Fruit fly (Drosophila melanogaster) S2 (cell line): ENCODE results near the gene chinmo.

ENCODE experiments used
- CG8478 ChIP-seq: fragments of >200 bp; optimal IDR thresholded peaks from 2 replicates; lab custom pipeline; 2018
- CTCF ChIP-seq, 2 experiments: fragments of >200 bp; optimal IDR thresholded peaks; 2 replicates each; lab custom pipeline; 2018

The chinmo gene

DNA sequence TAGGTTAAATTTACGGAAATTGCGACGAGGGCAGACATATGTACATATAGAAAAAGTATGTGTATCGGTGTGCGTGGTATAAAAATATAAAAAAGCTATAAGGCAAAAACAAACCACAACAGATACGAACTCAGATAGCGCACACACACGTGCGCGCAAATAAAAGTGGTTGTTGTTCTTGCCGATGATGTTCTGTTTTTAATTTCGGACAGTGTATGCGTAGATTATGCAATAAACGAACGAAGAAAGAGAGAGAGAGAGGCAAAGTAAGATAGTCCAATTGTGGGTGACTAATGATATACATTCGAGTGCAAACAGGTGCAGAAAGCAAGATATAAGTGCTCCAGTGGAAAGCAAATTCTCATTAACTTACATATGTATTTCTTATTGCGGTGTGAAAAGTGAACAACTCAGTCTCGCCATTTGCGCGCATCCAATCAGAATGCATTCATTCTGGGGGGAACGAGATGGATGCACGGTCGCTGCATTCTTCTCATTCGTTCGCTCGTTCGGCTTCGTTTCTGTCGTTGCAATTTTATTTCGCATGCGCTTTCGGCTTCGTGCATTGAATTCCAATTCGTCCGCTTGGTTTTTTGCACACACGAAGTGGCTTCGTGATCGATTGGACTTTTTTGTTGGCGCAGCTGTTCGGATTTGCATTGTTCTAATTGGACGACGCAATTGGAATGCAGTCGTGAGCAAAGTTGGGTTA is 18.4 kb downstream of the chinmo start:
- TF ChIP-seq CTCF (optimal IDR thresholded peaks at IDR 0.05; lab: Kevin White, UChicago) (no peak), CG8478 (lab: Kevin White, UChicago) (no peak)

dm6 chr2L:1670421-1670820 is 19.4 kb downstream of the chinmo start:
- TF ChIP-seq CG8478 (lab: Kevin White, UChicago) (no peak), CTCF (optimal IDR thresholded peaks at IDR 0.05; lab: Kevin White, UChicago) (no peak)

DNA sequence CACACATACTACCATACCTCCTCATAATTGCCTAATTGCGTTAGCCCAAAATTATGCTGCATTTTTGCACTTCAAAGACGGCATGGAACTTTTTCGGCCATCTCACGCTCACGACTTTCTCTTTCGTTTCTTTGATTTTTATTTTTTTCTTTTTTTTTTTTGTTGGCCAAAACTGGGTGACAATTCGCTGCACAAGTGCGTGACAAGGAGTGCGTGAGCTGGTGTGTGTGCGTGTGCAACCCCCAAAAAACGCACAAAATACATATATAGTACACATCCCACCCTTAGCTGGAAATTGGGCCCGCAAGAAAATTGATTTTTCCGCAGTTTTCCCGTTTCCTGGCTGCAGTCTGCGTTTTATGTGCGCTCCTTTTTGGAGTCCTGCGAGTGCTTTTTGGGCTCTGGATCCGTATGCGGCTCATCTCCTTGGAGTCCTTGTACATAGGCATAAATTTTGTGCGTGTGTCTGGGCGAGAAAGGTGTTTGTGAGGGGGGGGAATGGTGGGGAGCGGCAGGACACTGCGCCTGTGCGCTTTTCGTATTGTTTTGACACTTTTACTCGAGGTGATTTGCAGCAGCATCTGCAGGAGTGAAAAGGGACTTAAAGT is 21.2 kb downstream of the chinmo start:
- TF ChIP-seq CTCF (optimal IDR thresholded peaks at IDR 0.05; lab: Kevin White, UChicago) (no peak), CG8478 (lab: Kevin White, UChicago) (no peak)

DNA sequence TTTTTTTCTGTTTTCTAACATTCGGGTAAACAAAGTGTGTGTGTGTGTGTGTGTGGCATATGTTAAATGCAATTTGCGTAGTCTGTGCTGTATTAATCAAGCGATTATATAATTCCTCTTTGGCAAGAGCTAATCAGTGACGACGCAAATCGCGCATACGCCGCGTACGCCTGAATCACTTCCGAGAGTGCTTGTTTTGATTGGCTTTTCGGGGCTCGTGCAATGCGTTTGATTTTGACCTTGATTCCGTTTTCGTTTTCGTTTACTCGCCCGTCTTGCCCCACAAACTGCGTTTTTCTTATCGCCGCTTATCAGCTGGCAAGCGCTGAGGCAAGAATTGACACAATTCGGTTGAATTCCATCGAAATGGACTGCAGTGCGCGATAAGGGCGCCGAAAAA is 41.8 kb downstream of the chinmo start:
- TF ChIP-seq CTCF (optimal IDR thresholded peaks at IDR 0.05; lab: Kevin White, UChicago): no peak
- TF ChIP-seq CG8478 (lab: Kevin White, UChicago): no peak

- TF ChIP-seq CG8478 (lab: Kevin White, UChicago) (no peak), CTCF (optimal IDR thresholded peaks at IDR 0.05; lab: Kevin White, UChicago) (no peak)
Observed at dm6 chr2L:1696269-1696668, 45.2 kb downstream of the chinmo start.

DNA sequence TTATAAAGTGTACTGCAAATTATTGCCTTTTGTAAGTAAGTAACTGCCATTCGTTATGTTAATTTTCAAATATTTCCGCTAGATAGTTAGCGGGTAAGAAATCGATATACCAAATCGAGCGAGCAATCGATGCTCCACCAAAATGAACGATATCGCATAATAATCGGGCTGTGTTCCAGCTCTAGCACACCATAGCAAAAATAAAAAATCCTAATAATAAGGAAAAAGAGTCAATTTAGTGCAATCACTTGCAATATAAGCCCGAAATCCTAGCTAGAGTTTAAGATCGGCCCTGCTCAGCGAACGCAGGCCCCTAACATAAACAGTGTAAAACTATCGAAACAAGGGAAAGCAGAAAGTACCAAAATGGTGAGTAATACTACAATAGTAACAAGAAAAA is 53.7 kb downstream of the chinmo start, which contains the start of gene cpb:
Gene cpb, plus strand, starts transcription at position 157 of the 400 bp plus-strand sequence.
- TF ChIP-seq CG8478 (lab: Kevin White, UChicago) (no peak), CTCF (optimal IDR thresholded peaks at IDR 0.05; lab: Kevin White, UChicago) (no peak)

- TF ChIP-seq CG8478 (lab: Kevin White, UChicago) (no peak), CTCF (optimal IDR thresholded peaks at IDR 0.05; lab: Kevin White, UChicago) (no peak)
Observed at dm6 chr2L:1706961-1707360, 55.9 kb downstream of the chinmo start.

dm6 chr2L:1708110-1708509 is 57.1 kb downstream of the chinmo start:
- no peak for TF ChIP-seq CG8478 (lab: Kevin White, UChicago)
- no peak for TF ChIP-seq CTCF (optimal IDR thresholded peaks at IDR 0.05; lab: Kevin White, UChicago)

- TF ChIP-seq CTCF (optimal IDR thresholded peaks at IDR 0.05; lab: Kevin White, UChicago) (no peak), CG8478 (lab: Kevin White, UChicago) (no peak)
Observed at dm6 chr2L:1709316-1709715, 58.3 kb downstream of the chinmo start.

dm6 chr2L:1710224-1710623 is 59.2 kb downstream of the chinmo start, which contains the start of the genes CG17660 and mRpL48:
CG17660 (minus strand) TSS chr2L:1710421.
mRpL48 (plus strand) TSS chr2L:1710462.
- no peak for TF ChIP-seq CG8478 (lab: Kevin White, UChicago)
- no peak for TF ChIP-seq CTCF (optimal IDR thresholded peaks at IDR 0.05; lab: Kevin White, UChicago)

DNA sequence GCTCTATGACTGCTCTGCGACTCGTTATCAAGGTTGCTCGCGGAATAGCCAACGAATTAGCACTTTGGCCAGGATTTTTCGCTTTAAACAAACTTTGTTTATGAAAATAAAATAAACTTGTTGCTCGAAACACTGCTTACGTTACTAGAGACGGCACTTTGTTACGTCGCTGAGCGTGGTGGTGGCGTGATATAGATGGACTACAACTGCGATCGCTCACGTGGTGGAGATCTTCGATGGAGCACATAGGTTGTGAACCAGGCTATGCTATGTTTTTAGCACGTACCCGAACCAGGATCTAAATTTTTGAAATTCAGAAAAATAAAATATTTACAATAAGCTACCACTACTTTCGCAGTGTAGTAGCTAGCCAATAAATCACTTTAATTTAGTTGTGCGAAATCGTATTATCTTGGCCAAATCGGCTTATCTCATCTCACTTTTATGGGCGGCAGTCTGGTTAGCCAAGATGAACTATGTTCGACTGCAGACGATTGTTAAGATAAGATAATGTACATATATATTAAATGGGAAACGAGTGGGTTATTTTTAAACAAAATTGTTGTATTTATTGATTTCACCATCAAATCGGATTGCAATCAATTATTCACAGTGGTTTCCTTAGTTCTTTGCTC is 64.8 kb downstream of the chinmo start, which contains the start of gene frtz:
Gene frtz, minus strand, starts transcription at position 153 of the 635 bp plus-strand sequence.
- TF ChIP-seq CG8478 (lab: Kevin White, UChicago): no peak
- peak; percentile 81 to 84 for TF ChIP-seq CTCF (optimal IDR thresholded peaks at IDR 0.05; lab: Kevin White, UChicago)

DNA sequence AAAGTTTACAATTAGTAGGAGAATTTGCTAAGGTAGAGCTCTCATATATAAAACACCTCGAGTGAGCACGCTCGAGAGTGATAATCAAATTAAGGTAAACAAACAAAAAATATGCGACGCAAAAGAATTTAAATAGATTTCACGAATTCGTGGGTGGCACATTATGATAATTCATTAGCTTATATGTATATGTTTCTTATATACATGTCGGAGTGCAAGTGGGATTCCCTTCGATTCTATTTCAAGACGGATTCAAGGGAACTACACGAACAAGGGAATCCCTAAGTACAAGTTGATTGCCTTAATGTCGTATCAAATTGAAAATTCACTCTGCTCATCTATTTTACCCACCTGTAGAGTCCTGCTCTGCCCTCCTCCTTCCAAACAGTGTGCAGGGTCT is 66.2 kb downstream of the chinmo start:
- TF ChIP-seq CTCF (optimal IDR thresholded peaks at IDR 0.05; lab: Kevin White, UChicago) (no peak), CG8478 (lab: Kevin White, UChicago) (no peak)

dm6 chr2L:1719971-1720370 is 68.9 kb downstream of the chinmo start:
- no peak for TF ChIP-seq CG8478 (lab: Kevin White, UChicago)

dm6 chr2L:1720846-1721506 is 69.9 kb downstream of the chinmo start:
- TF ChIP-seq CG8478 (lab: Kevin White, UChicago): no peak
- no peak for TF ChIP-seq CTCF (optimal IDR thresholded peaks at IDR 0.05; lab: Kevin White, UChicago)

DNA sequence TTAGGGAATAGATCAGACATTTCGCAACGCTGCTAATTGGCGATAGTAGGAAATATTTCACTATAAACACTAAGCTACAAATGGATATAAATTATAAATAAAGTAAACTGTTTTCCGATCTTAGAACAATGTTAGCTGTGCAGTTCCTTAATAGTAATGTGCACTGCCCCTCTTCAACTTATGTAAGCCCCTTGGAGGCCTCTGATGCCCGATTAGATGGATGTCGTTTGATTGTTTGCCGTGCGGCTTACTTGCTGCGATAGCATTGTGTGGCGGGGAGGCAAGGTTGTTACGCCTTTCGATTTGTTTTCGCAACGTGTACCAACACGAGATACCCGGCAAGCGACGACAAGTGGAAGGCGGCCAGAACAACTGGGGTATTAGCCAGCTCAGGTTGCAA is 71.2 kb downstream of the chinmo start:
- TF ChIP-seq CTCF (optimal IDR thresholded peaks at IDR 0.05; lab: Kevin White, UChicago) (no peak), CG8478 (lab: Kevin White, UChicago) (no peak)
